Fruit fly (Drosophila melanogaster) whole organism, embryonic: ENCODE measurements around the gene PK1-R.

Source experiments
- Ada2b ChIP-seq: fragments of 200-800 bp; sonication (Bioruptor generic); IDR thresholded peaks from 2 replicates; pipeline ENCODE4 v1.3.6; 2022; ENCODE audit warnings: missing biosample characterization, missing genetic modification characterization
- CG10959 ChIP-seq: fragments of 200-800 bp; sonication (Bioruptor generic); IDR thresholded peaks from 2 replicates; pipeline ENCODE4 v1.3.6; 2022; ENCODE audit warnings: missing biosample characterization, missing genetic modification characterization
- CG11398 ChIP-seq: fragments of 200-800 bp; sonication (Bioruptor generic); optimal IDR thresholded peaks from 2 replicates; lab custom pipeline; 2016; ENCODE audit warnings: missing biosample characterization, missing genetic modification characterization
- CG11504 ChIP-seq: fragments of 200-800 bp; sonication (Bioruptor generic); optimal IDR thresholded peaks from 3 replicates; lab custom pipeline; 2019; ENCODE audit warnings: missing biosample characterization, mild to moderate bottlenecking, missing genetic modification characterization, moderate library complexity
- CG11696 ChIP-seq: fragments of 200-800 bp; sonication (Bioruptor generic); IDR thresholded peaks from 2 replicates; pipeline ENCODE4 v1.3.6; 2022; ENCODE audit warnings: missing biosample characterization, missing genetic modification characterization
- CG12744 ChIP-seq: fragments of 200-800 bp; sonication (Bioruptor generic); optimal IDR thresholded peaks from 2 replicates; lab custom pipeline; 2016; ENCODE audit warnings: missing biosample characterization, missing genetic modification characterization
- CG12942 ChIP-seq: fragments of 200-800 bp; sonication (Bioruptor generic); optimal IDR thresholded peaks from 3 replicates; lab custom pipeline; 2016; ENCODE audit warnings: missing biosample characterization, missing genetic modification characterization
- CG16779 ChIP-seq: fragments of 200-800 bp; sonication (Bioruptor generic); IDR thresholded peaks from 2 replicates; pipeline ENCODE4 v1.3.6; 2022; ENCODE audit warnings: missing biosample characterization, missing genetic modification characterization
- CG17385 ChIP-seq: fragments of 200-800 bp; sonication (Bioruptor generic); optimal IDR thresholded peaks from 3 replicates; lab custom pipeline; 2018; ENCODE audit warnings: missing biosample characterization, mild to moderate bottlenecking, missing genetic modification characterization
- CG17802 ChIP-seq: fragments of 200-800 bp; sonication (Bioruptor generic); optimal IDR thresholded peaks from 2 replicates; lab custom pipeline; 2018; ENCODE audit warnings: missing biosample characterization, mild to moderate bottlenecking, missing genetic modification characterization, moderate library complexity
- CG17829 ChIP-seq: fragments of 200-800 bp; optimal IDR thresholded peaks from 2 replicates; lab custom pipeline; 2019; ENCODE audit warnings: missing biosample characterization, mild to moderate bottlenecking, missing genetic modification characterization, moderate library complexity
- CG18262 ChIP-seq: fragments of 200-800 bp; optimal IDR thresholded peaks from 3 replicates; lab custom pipeline; 2019; ENCODE audit warnings: missing biosample characterization, mild to moderate bottlenecking, missing genetic modification characterization, moderate library complexity
- CG30403 ChIP-seq: fragments of 200-800 bp; sonication (Bioruptor generic); optimal IDR thresholded peaks from 3 replicates; lab custom pipeline; 2016; ENCODE audit warnings: missing biosample characterization, missing genetic modification characterization
- CG3163 ChIP-seq: fragments of 200-800 bp; sonication (Bioruptor generic); optimal IDR thresholded peaks from 3 replicates; lab custom pipeline; 2016; ENCODE audit warnings: missing biosample characterization, missing genetic modification characterization
- CG3838 ChIP-seq: fragments of 200-800 bp; sonication (Bioruptor generic); optimal IDR thresholded peaks from 3 replicates; lab custom pipeline; 2016; ENCODE audit warnings: missing biosample characterization, missing genetic modification characterization
- CG4707 ChIP-seq: fragments of 200-800 bp; sonication (Bioruptor generic); optimal IDR thresholded peaks from 2 replicates; lab custom pipeline; 2018; ENCODE audit warnings: missing biosample characterization, mild to moderate bottlenecking, missing genetic modification characterization, moderate library complexity
- CG5245 ChIP-seq: fragments of 200-800 bp; sonication (Bioruptor generic); optimal IDR thresholded peaks from 3 replicates; lab custom pipeline; 2016; ENCODE audit warnings: missing biosample characterization, missing genetic modification characterization
- CG5953 ChIP-seq: fragments of 200-800 bp; sonication (Bioruptor generic); IDR thresholded peaks from 2 replicates; pipeline ENCODE4 v1.3.6; 2022; ENCODE audit warnings: missing biosample characterization, missing genetic modification characterization
- CG6175 ChIP-seq: fragments of 200-800 bp; sonication (Bioruptor generic); IDR thresholded peaks from 3 replicates; pipeline ENCODE4 v1.3.6; 2022; ENCODE audit warnings: missing biosample characterization, missing genetic modification characterization
- CG6765 ChIP-seq: fragments of 200-800 bp; sonication (Bioruptor generic); optimal IDR thresholded peaks from 3 replicates; lab custom pipeline; 2017; ENCODE audit warnings: missing biosample characterization, mild to moderate bottlenecking, missing genetic modification characterization
- CG6813 ChIP-seq: fragments of 200-800 bp; sonication (Bioruptor generic); optimal IDR thresholded peaks from 2 replicates; lab custom pipeline; 2017; ENCODE audit warnings: missing biosample characterization, missing genetic modification characterization, mild to moderate bottlenecking, moderate library complexity, missing genetic modification reagents
- CG8359 ChIP-seq: fragments of 200-800 bp; sonication (Bioruptor generic); optimal IDR thresholded peaks from 2 replicates; lab custom pipeline; 2017; ENCODE audit warnings: missing biosample characterization, mild to moderate bottlenecking, missing genetic modification characterization, borderline replicate concordance
- Deaf1 ChIP-seq: fragments of 200-800 bp; optimal IDR thresholded peaks from 3 replicates; lab custom pipeline; 2019; ENCODE audit warnings: missing biosample characterization, mild to moderate bottlenecking, missing genetic modification characterization, moderate library complexity
- Dref ChIP-seq: fragments of 200-800 bp; sonication (Bioruptor generic); IDR thresholded peaks from 2 replicates; pipeline ENCODE4 v1.3.6; 2022; ENCODE audit warnings: missing biosample characterization, missing genetic modification characterization
- ERR ChIP-seq: fragments of 200-800 bp; sonication (Bioruptor generic); optimal IDR thresholded peaks from 2 replicates; lab custom pipeline; 2016; ENCODE audit warnings: missing biosample characterization, missing genetic modification characterization
- Elba2 ChIP-seq: fragments of 200-800 bp; sonication (Bioruptor generic); optimal IDR thresholded peaks from 3 replicates; lab custom pipeline; 2016; ENCODE audit warnings: missing biosample characterization, missing genetic modification characterization
- Fer3 ChIP-seq: fragments of 200-800 bp; sonication (Bioruptor generic); optimal IDR thresholded peaks from 2 replicates; lab custom pipeline; 2018; ENCODE audit warnings: missing biosample characterization, mild to moderate bottlenecking, missing genetic modification characterization, moderate library complexity
- Hmx ChIP-seq: fragments of 200-800 bp; sonication (Bioruptor generic); optimal IDR thresholded peaks from 2 replicates; lab custom pipeline; 2016; ENCODE audit warnings: missing biosample characterization, missing genetic modification characterization
- Meics ChIP-seq: fragments of 200-800 bp; sonication (Bioruptor generic); optimal IDR thresholded peaks from 2 replicates; lab custom pipeline; 2017; ENCODE audit warnings: missing biosample characterization, mild to moderate bottlenecking, missing genetic modification characterization
- Myb ChIP-seq: fragments of 200-800 bp; sonication (Bioruptor generic); optimal IDR thresholded peaks from 2 replicates; lab custom pipeline; 2016; ENCODE audit warnings: missing biosample characterization, missing genetic modification characterization
- NC2β ChIP-seq: fragments of 200-800 bp; sonication (Bioruptor generic); optimal IDR thresholded peaks from 2 replicates; lab custom pipeline; 2016; ENCODE audit warnings: missing biosample characterization, missing genetic modification characterization
- NK7.1 ChIP-seq: fragments of 200-800 bp; sonication (Bioruptor generic); optimal IDR thresholded peaks from 3 replicates; lab custom pipeline; 2016; ENCODE audit warnings: missing biosample characterization, missing genetic modification characterization
- Neu2 ChIP-seq: fragments of 200-800 bp; sonication (Bioruptor generic); optimal IDR thresholded peaks from 3 replicates; lab custom pipeline; 2016; ENCODE audit warnings: missing biosample characterization, missing genetic modification characterization, borderline replicate concordance
- Nf-YB ChIP-seq: fragments of 200-800 bp; sonication (Bioruptor generic); optimal IDR thresholded peaks from 3 replicates; lab custom pipeline; 2019; ENCODE audit warnings: missing biosample characterization, mild to moderate bottlenecking, missing genetic modification characterization, moderate library complexity
- Ravus ChIP-seq: fragments of 200-800 bp; sonication (Bioruptor generic); IDR thresholded peaks from 2 replicates; pipeline ENCODE4 v1.3.6; 2022; ENCODE audit warnings: missing biosample characterization, missing genetic modification characterization
- Sry-δ ChIP-seq: fragments of 200-800 bp; sonication (Bioruptor generic); optimal IDR thresholded peaks from 2 replicates; lab custom pipeline; 2016; ENCODE audit warnings: missing biosample characterization, missing genetic modification characterization
- Ssrp ChIP-seq: fragments of 200-800 bp; sonication (Bioruptor generic); optimal IDR thresholded peaks from 2 replicates; lab custom pipeline; 2018; ENCODE audit warnings: missing biosample characterization, mild to moderate bottlenecking, missing genetic modification characterization, moderate library complexity
- cad ChIP-seq: fragments of >200 bp; optimal IDR thresholded peaks from 2 replicates; lab custom pipeline; 2017; ENCODE audit warnings: missing biosample characterization, missing genetic modification characterization
- crol ChIP-seq: fragments of 200-800 bp; sonication (Bioruptor generic); IDR thresholded peaks from 2 replicates; pipeline ENCODE4 v1.3.6; 2022; ENCODE audit warnings: missing biosample characterization, missing genetic modification characterization
- h ChIP-seq: fragments of >200 bp; optimal IDR thresholded peaks from 2 replicates; lab custom pipeline; 2017
- knrl ChIP-seq: fragments of 200-800 bp; sonication (Bioruptor generic); IDR thresholded peaks from 3 replicates; pipeline ENCODE4 v1.3.6; 2022; ENCODE audit warnings: missing biosample characterization, missing genetic modification characterization; ENCODE audit not compliant: partially characterized antibody
- mam ChIP-seq: fragments of 200-800 bp; sonication (Bioruptor generic); optimal IDR thresholded peaks from 3 replicates; lab custom pipeline; 2016; ENCODE audit warnings: missing biosample characterization, missing genetic modification characterization
- pfk ChIP-seq: fragments of 200-800 bp; sonication (Bioruptor generic); optimal IDR thresholded peaks from 2 replicates; lab custom pipeline; 2018; ENCODE audit warnings: missing biosample characterization, mild to moderate bottlenecking, missing genetic modification characterization, moderate library complexity
- pum ChIP-seq: fragments of 200-800 bp; sonication (Bioruptor generic); optimal IDR thresholded peaks from 2 replicates; lab custom pipeline; 2016; ENCODE audit warnings: missing biosample characterization, missing genetic modification characterization
- pzg ChIP-seq: fragments of 200-800 bp; sonication (Bioruptor generic); optimal IDR thresholded peaks from 3 replicates; lab custom pipeline; 2018; ENCODE audit warnings: missing biosample characterization, mild to moderate bottlenecking, missing genetic modification characterization, moderate library complexity
- sc ChIP-seq, 3 experiments: fragments of >200 bp in 2 of 3; fragments of 200-800 bp in 1 of 3; sonication (Bioruptor generic) in 1 of 3; optimal IDR thresholded peaks; 2 replicates in 2 of 3; 3 replicates in 1 of 3; lab custom pipeline; 2017; ENCODE audit warnings: mild to moderate bottlenecking in 1 of 3, missing biosample characterization in 1 of 3, missing genetic modification characterization in 1 of 3, missing genetic modification reagents in 1 of 3
- slou ChIP-seq: fragments of 200-800 bp; sonication (Bioruptor generic); optimal IDR thresholded peaks from 3 replicates; lab custom pipeline; 2016; ENCODE audit warnings: missing biosample characterization, missing genetic modification characterization
- tgo ChIP-seq: fragments of 200-800 bp; sonication (Bioruptor generic); IDR thresholded peaks from 3 replicates; pipeline ENCODE4 v1.3.6; 2022; ENCODE audit warnings: missing biosample characterization, missing genetic modification characterization
- tin ChIP-seq: fragments of 200-800 bp; sonication (Bioruptor generic); optimal IDR thresholded peaks from 3 replicates; lab custom pipeline; 2016; ENCODE audit warnings: missing biosample characterization, missing genetic modification characterization
- zfh2 ChIP-seq: fragments of 200-800 bp; sonication (Bioruptor generic); optimal IDR thresholded peaks from 2 replicates; lab custom pipeline; 2016; ENCODE audit warnings: missing biosample characterization, missing genetic modification characterization

Gene PK1-R

DNA sequence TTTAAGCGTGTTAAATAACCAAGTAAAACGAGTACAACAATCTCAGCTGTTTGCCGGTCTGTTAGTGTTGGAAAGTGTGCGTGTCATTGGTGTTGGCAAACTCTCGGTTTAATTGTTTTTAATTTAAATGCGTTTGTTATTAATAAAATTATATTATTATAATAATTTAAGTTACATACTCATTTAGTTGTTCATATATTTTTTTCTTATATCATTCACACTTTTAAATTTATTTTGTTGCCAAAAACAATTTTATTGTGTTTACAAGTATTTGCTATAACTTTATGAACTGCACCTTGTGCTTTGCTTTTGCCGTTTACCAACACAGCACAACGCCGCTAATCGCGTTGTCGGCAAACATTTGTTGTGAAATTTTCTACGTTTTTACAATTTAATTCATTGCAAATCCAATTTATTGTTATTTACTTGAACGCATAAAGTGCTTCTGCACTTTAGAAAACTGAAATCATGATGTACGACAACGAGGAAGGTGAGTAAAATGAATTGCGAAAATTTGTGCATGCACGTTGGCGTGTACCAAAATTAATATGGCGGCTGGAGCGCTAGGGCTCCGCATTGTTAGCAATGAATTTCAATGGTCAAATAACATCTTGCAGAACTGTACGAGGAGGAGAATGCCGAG is 22.7 kb upstream of the PK1-R start, which contains the start of the genes 140up and Polr2B (continued):
- TF ChIP-seq CG4707 (peak; percentile 15), crol (GFP tag; lab: Robert Waterston, UW) (peak; percentile 64), Ravus (GFP tag; lab: Robert Waterston, UW) (peak; percentile 80), Ada2b (GFP tag; lab: Robert Waterston, UW) (peak; percentile 88), knrl (no peak; the same call in 2 of the 3 replicates), cad (GFP tag; lab: Kevin White, UChicago) (no peak), CG16779 (no peak), mam (GFP tag; lab: Kevin White, UChicago) (peak; percentile 92), Fer3 (tag; lab: Kevin White, UChicago) (peak; percentile 94), Dref (GFP tag; lab: Robert Waterston, UW) (peak; percentile 31; the same call in 1 of the 2 replicates), CG12744 (GFP tag; lab: Kevin White, UChicago) (peak; percentile 55), pfk (GFP tag; lab: Kevin White, UChicago) (no peak), ERR (peak; percentile 22), CG11398 (GFP tag; lab: Kevin White, UChicago) (peak; percentile 49), CG10959 (peak; percentile 78), CG5953 (peak; percentile 59), CG8359 (GFP tag; lab: Kevin White, UChicago) (peak; percentile 66), CG30403 (GFP tag; lab: Kevin White, UChicago) (peak; percentile 97)

DNA sequence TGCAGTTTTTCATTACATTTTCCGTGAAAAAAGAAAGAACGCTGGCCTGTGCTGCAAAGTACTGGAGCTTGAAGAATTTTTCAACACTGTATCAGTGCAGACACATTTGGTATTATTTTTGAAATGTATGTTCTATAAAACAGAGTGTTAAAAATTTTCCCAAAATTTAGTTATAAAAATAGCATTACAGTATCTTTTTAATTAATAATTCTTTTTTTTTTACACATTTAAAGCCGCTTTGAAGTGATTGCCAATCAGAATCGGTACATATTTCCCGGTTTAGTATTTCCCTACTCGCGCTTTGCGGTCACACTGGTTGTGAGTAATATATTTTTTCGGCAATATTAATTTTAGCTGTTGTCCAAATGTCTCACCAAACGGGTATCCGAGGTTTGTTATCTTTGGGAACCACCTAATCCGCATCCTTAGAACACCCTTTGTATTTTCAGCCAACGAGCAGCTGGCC is 19.5 kb upstream of the PK1-R start, which contains the start of the genes Abi and twf:
Gene Abi, minus strand, starts transcription at position 74 of the 466 bp plus-strand sequence.
Gene twf, plus strand, starts transcription at position 308 of the 466 bp plus-strand sequence.
- TF ChIP-seq Nf-YB (GFP tag; lab: Kevin White, UChicago) (peak; percentile 45), Neu2 (GFP tag; lab: Kevin White, UChicago) (no peak), tin (GFP tag; lab: Kevin White, UChicago) (peak; percentile 71), Meics (peak; percentile 60), CG6765 (GFP tag; lab: Kevin White, UChicago) (no peak), CG6175 (GFP tag; lab: Robert Waterston, UW) (0 out of 3 replicates have a peak, but pooled peaks have one; percentile 16), CG11504 (tag; lab: Kevin White, UChicago) (peak; percentile 74), CG6813 (GFP tag; lab: Kevin White, UChicago) (no peak), CG17802 (tag; lab: Kevin White, UChicago) (peak; percentile 11), tgo (GFP tag; lab: Robert Waterston, UW) (peak; percentile 67), CG3163 (GFP tag; lab: Kevin White, UChicago) (no peak), Elba2 (GFP tag; lab: Kevin White, UChicago) (peak; percentile 99), CG3838 (GFP tag; lab: Kevin White, UChicago) (peak; percentile 11), CG5245 (GFP tag; lab: Kevin White, UChicago) (peak; percentile 52), CG18262 (tag; lab: Kevin White, UChicago) (peak; percentile 58), Deaf1 (peak; percentile 5), CG11696 (GFP tag; lab: Robert Waterston, UW) (no peak), h (lab: Kevin White, UChicago) (no peak), NK7.1 (no peak), pzg (peak; percentile 52), sc (optimal IDR thresholded peaks at IDR 0.05; lab: Kevin White, UChicago) (no peak), sc (GFP tag; optimal IDR thresholded peaks at IDR 0.05; lab: Kevin White, UChicago) (peak; percentile 28), NC2β (GFP tag; lab: Kevin White, UChicago) (peak; percentile 53), slou (GFP tag; lab: Kevin White, UChicago) (peak; percentile 54), CG12942 (GFP tag; lab: Kevin White, UChicago) (peak; percentile 75), Sry-δ (GFP tag; lab: Kevin White, UChicago) (peak; percentile 35), zfh2 (GFP tag; lab: Kevin White, UChicago) (peak; percentile 74), CG17385 (GFP tag; lab: Kevin White, UChicago) (peak; percentile 62), pum (GFP tag; lab: Kevin White, UChicago) (peak; percentile 45), Hmx (GFP tag; lab: Kevin White, UChicago) (peak; percentile 38), CG10959 (no peak), Myb (GFP tag; lab: Kevin White, UChicago) (peak; percentile 34), CG17829 (peak; percentile 48), Ssrp (tag; lab: Kevin White, UChicago) (peak; percentile 56)
